Worm (Caenorhabditis elegans): Measurements from ENCODE around the gene ZK1290.7.

DNA sequence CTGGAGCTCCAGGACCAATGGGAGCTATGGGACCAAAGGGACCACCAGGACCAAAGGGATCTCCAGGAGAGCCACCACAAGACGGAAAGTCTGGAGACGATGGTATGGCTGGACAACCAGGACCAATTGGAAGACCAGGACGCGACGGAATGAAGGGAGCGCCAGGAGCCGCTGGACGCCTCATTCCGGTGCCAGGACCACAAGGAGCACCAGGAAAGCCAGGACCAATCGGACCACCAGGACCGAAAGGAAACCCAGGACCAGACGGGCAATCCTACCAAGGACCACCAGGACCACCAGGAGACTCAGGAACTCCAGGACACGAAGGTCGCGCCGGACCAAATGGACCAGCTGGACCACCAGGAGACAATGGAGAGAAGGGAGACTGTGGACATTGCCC is 19.4 kb upstream of the ZK1290.7 start:
- TF ChIP-seq lsy-2 (tag; optimal IDR thresholded peaks at IDR 0.05) = no peak
- no peak for TF ChIP-seq drap-1 (GFP tag; optimal IDR thresholded peaks at IDR 0.05)
- TF ChIP-seq elt-1 (tag; optimal IDR thresholded peaks at IDR 0.05; ENCODE audit: borderline replicate concordance, insufficient read depth) = no peak
- no peak for TF ChIP-seq nhr-237 (tag; optimal IDR thresholded peaks at IDR 0.05)
- no peak for TF ChIP-seq unc-62 (GFP tag; optimal IDR thresholded peaks at IDR 0.05)
- TF ChIP-seq ces-1 (GFP tag; optimal IDR thresholded peaks at IDR 0.05) = no peak
- no peak for TF ChIP-seq nhr-12 (tag; optimal IDR thresholded peaks at IDR 0.05)
- no peak for TF ChIP-seq mls-2 (tag; optimal IDR thresholded peaks at IDR 0.05)
- TF ChIP-seq flh-1 (GFP tag; optimal IDR thresholded peaks at IDR 0.05) = no peak
- TF ChIP-seq unc-39 (tag; optimal IDR thresholded peaks at IDR 0.05) = no peak
- no peak for TF ChIP-seq nhr-28 (tag; optimal IDR thresholded peaks at IDR 0.05)
- no peak for TF ChIP-seq pha-4 (tag; optimal IDR thresholded peaks at IDR 0.05)
